Fruit fly (Drosophila melanogaster): Measurements from ENCODE around the gene CG10834.

dm6 chr2L:22104301-22104700 is 2.8 kb downstream of the CG10834 start, which contains the start of gene tplus3b:
- TF ChIP-seq rn (GFP tag; IDR thresholded peaks at IDR 0.05) (no peak), fd96Ca (GFP tag; IDR thresholded peaks at IDR 0.05) (no peak), CG4496 (GFP tag; IDR thresholded peaks at IDR 0.05) (no peak), CG12605 (GFP tag; IDR thresholded peaks at IDR 0.05) (no peak), EcR (GFP tag; optimal IDR thresholded peaks at IDR 0.05) (no peak), CG8159 (tag; optimal IDR thresholded peaks at IDR 0.05) (no peak)
